Fruit fly (Drosophila melanogaster) whole organism, embryonic: Measurements from ENCODE around the gene Obp99d.

Source experiments
- B-H2 ChIP-seq: fragments of 200-800 bp; sonication (Bioruptor generic); optimal IDR thresholded peaks from 2 replicates; lab custom pipeline; 2018; ENCODE audit warnings: missing biosample characterization, mild to moderate bottlenecking, missing genetic modification characterization
- CG10654 ChIP-seq: fragments of 200-800 bp; sonication (Bioruptor generic); optimal IDR thresholded peaks from 2 replicates; lab custom pipeline; 2016; ENCODE audit warnings: missing biosample characterization, missing genetic modification characterization
- CG11696 ChIP-seq: fragments of 200-800 bp; sonication (Bioruptor generic); IDR thresholded peaks from 2 replicates; pipeline ENCODE4 v1.3.6; 2022; ENCODE audit warnings: missing biosample characterization, missing genetic modification characterization
- CG12071 ChIP-seq: fragments of 200-800 bp; sonication (Bioruptor generic); optimal IDR thresholded peaks from 3 replicates; lab custom pipeline; 2018; ENCODE audit warnings: missing biosample characterization, mild to moderate bottlenecking, missing genetic modification characterization
- CG12236 ChIP-seq: fragments of 200-800 bp; sonication (Bioruptor generic); optimal IDR thresholded peaks from 2 replicates; lab custom pipeline; 2016; ENCODE audit warnings: missing biosample characterization, missing genetic modification characterization
- CG1233 ChIP-seq: fragments of 200-800 bp; sonication (Bioruptor generic); optimal IDR thresholded peaks from 4 replicates; lab custom pipeline; 2018; ENCODE audit warnings: missing biosample characterization, mild to moderate bottlenecking, missing genetic modification characterization
- CG12659 ChIP-seq: fragments of 200-800 bp; sonication (Bioruptor generic); optimal IDR thresholded peaks from 3 replicates; lab custom pipeline; 2017; ENCODE audit warnings: mild to moderate bottlenecking, missing biosample characterization, missing genetic modification reagents, missing genetic modification characterization
- CG12744 ChIP-seq: fragments of 200-800 bp; sonication (Bioruptor generic); optimal IDR thresholded peaks from 2 replicates; lab custom pipeline; 2016; ENCODE audit warnings: missing biosample characterization, missing genetic modification characterization
- CG14710 ChIP-seq: fragments of 200-800 bp; sonication (Bioruptor generic); optimal IDR thresholded peaks from 3 replicates; lab custom pipeline; 2019; ENCODE audit warnings: missing biosample characterization, mild to moderate bottlenecking, missing genetic modification characterization, moderate library complexity
- CG16779 ChIP-seq: fragments of 200-800 bp; sonication (Bioruptor generic); IDR thresholded peaks from 2 replicates; pipeline ENCODE4 v1.3.6; 2022; ENCODE audit warnings: missing biosample characterization, missing genetic modification characterization
- CG17802 ChIP-seq: fragments of 200-800 bp; sonication (Bioruptor generic); optimal IDR thresholded peaks from 2 replicates; lab custom pipeline; 2018; ENCODE audit warnings: missing biosample characterization, mild to moderate bottlenecking, missing genetic modification characterization, moderate library complexity
- CG1832 ChIP-seq: fragments of 200-800 bp; sonication (Bioruptor generic); optimal IDR thresholded peaks from 2 replicates; lab custom pipeline; 2017; ENCODE audit warnings: missing biosample characterization, mild to moderate bottlenecking, missing genetic modification characterization, inconsistent platforms
- CG2678 ChIP-seq: fragments of 200-800 bp; sonication (Bioruptor generic); optimal IDR thresholded peaks from 3 replicates; lab custom pipeline; 2019; ENCODE audit warnings: missing biosample characterization, mild to moderate bottlenecking, missing genetic modification characterization, moderate library complexity
- CG2875 ChIP-seq: fragments of 200-800 bp; sonication (Bioruptor generic); optimal IDR thresholded peaks from 2 replicates; lab custom pipeline; 2017; ENCODE audit warnings: missing biosample characterization, mild to moderate bottlenecking, missing genetic modification characterization, missing genetic modification reagents
- CG31441 ChIP-seq: fragments of 200-800 bp; sonication (Bioruptor generic); IDR thresholded peaks from 2 replicates; pipeline ENCODE4 v1.3.6; 2022; ENCODE audit warnings: missing biosample characterization, missing genetic modification characterization
- CG4282 ChIP-seq: fragments of 200-800 bp; sonication (Bioruptor generic); optimal IDR thresholded peaks from 2 replicates; lab custom pipeline; 2016; ENCODE audit warnings: missing biosample characterization, missing genetic modification characterization
- CG4820 ChIP-seq: fragments of 200-800 bp; sonication (Bioruptor generic); optimal IDR thresholded peaks from 3 replicates; lab custom pipeline; 2016; ENCODE audit warnings: missing biosample characterization, missing genetic modification characterization
- CG5245 ChIP-seq: fragments of 200-800 bp; sonication (Bioruptor generic); optimal IDR thresholded peaks from 3 replicates; lab custom pipeline; 2016; ENCODE audit warnings: missing biosample characterization, missing genetic modification characterization
- CG6654 ChIP-seq: fragments of 200-800 bp; sonication (Bioruptor generic); optimal IDR thresholded peaks from 2 replicates; lab custom pipeline; 2017; ENCODE audit warnings: missing biosample characterization, mild to moderate bottlenecking, missing genetic modification characterization
- CG8089 ChIP-seq: fragments of 200-800 bp; sonication (Bioruptor generic); optimal IDR thresholded peaks from 3 replicates; lab custom pipeline; 2016; ENCODE audit warnings: missing biosample characterization, missing genetic modification characterization
- CG8765 ChIP-seq: fragments of 200-800 bp; sonication (Bioruptor generic); IDR thresholded peaks from 2 replicates; pipeline ENCODE4 v1.3.6; 2022; ENCODE audit warnings: missing biosample characterization, missing genetic modification characterization
- CG9215 ChIP-seq: fragments of 200-800 bp; sonication (Bioruptor generic); IDR thresholded peaks from 2 replicates; pipeline ENCODE4 v1.3.6; 2022; ENCODE audit warnings: missing biosample characterization, missing genetic modification characterization
- D ChIP-seq, 2 experiments: fragments of 200-800 bp in 1 of 2; fragments of >200 bp in 1 of 2; sonication (Bioruptor generic) in 1 of 2; optimal IDR thresholded peaks; 2 replicates in 1 of 2; 3 replicates in 1 of 2; lab custom pipeline; 2017; ENCODE audit warnings: mild to moderate bottlenecking in 1 of 2, missing biosample characterization in 1 of 2, missing genetic modification characterization in 1 of 2, missing genetic modification reagents in 1 of 2
- D19A ChIP-seq: fragments of 200-800 bp; optimal IDR thresholded peaks from 3 replicates; lab custom pipeline; 2019; ENCODE audit warnings: missing biosample characterization, mild to moderate bottlenecking, missing genetic modification characterization, moderate library complexity
- Dip2 ChIP-seq: fragments of 200-800 bp; sonication (Bioruptor generic); IDR thresholded peaks from 2 replicates; pipeline ENCODE4 v1.3.6; 2022; ENCODE audit warnings: missing biosample characterization, missing genetic modification characterization
- Doc2 ChIP-seq: fragments of 200-800 bp; sonication (Bioruptor generic); IDR thresholded peaks from 2 replicates; pipeline ENCODE4 v1.3.6; 2022; ENCODE audit warnings: missing biosample characterization, missing genetic modification characterization
- GATAe ChIP-seq: fragments of 200-800 bp; sonication (Bioruptor generic); conservative IDR thresholded peaks from 2 replicates; pipeline ENCODE4 v1.3.6; 2022; ENCODE audit warnings: missing biosample characterization, missing genetic modification characterization
- H2.0 ChIP-seq: fragments of 200-800 bp; sonication (Bioruptor generic); IDR thresholded peaks from 2 replicates; pipeline ENCODE4 v1.3.6; 2022; ENCODE audit warnings: missing biosample characterization, missing genetic modification characterization
- Hr78 ChIP-seq, 2 experiments: fragments of 200-800 bp in 1 of 2; fragments of >200 bp in 1 of 2; sonication (Bioruptor generic) in 1 of 2; optimal IDR thresholded peaks; 2 replicates each; lab custom pipeline; 2017 to 2019; ENCODE audit warnings: missing biosample characterization in 2 of 2, missing genetic modification characterization in 2 of 2, mild to moderate bottlenecking in 1 of 2, moderate library complexity in 1 of 2
- Max ChIP-seq: fragments of 200-800 bp; sonication (Bioruptor generic); optimal IDR thresholded peaks from 2 replicates; lab custom pipeline; 2016; ENCODE audit warnings: missing biosample characterization, mild to moderate bottlenecking, missing genetic modification characterization
- Pdp1 ChIP-seq, 2 experiments: fragments of 200-800 bp; sonication (Bioruptor generic); optimal IDR thresholded peaks; 3 replicates each; lab custom pipeline; 2016; ENCODE audit warnings: missing biosample characterization in 2 of 2, missing genetic modification characterization in 2 of 2, mild to moderate bottlenecking in 1 of 2, moderate library complexity in 1 of 2
- Sox100B ChIP-seq: fragments of 200-800 bp; sonication (Bioruptor generic); optimal IDR thresholded peaks from 3 replicates; lab custom pipeline; 2018; ENCODE audit warnings: missing biosample characterization, mild to moderate bottlenecking, missing genetic modification characterization
- dan ChIP-seq: fragments of 200-800 bp; sonication (Bioruptor generic); IDR thresholded peaks from 2 replicates; pipeline ENCODE4 v1.3.6; 2022; ENCODE audit warnings: missing biosample characterization, missing genetic modification characterization
- eve ChIP-seq, 2 experiments: fragments of >200 bp; optimal IDR thresholded peaks; 2 replicates each; lab custom pipeline; 2017; ENCODE audit warnings: missing biosample characterization in 2 of 2, missing genetic modification characterization in 2 of 2
- gsb-n ChIP-seq: fragments of 200-800 bp; sonication (Bioruptor generic); optimal IDR thresholded peaks from 3 replicates; lab custom pipeline; 2018; ENCODE audit warnings: missing biosample characterization, mild to moderate bottlenecking, missing genetic modification characterization
- h ChIP-seq: fragments of >200 bp; optimal IDR thresholded peaks from 2 replicates; lab custom pipeline; 2017
- hb ChIP-seq: fragments of 200-800 bp; sonication (Bioruptor generic); IDR thresholded peaks from 3 replicates; pipeline ENCODE4 v1.3.6; 2022; ENCODE audit warnings: missing biosample characterization, missing genetic modification characterization; ENCODE audit not compliant: partially characterized antibody
- jing ChIP-seq: fragments of 200-800 bp; sonication (Bioruptor generic); optimal IDR thresholded peaks from 2 replicates; lab custom pipeline; 2018; ENCODE audit warnings: missing biosample characterization, mild to moderate bottlenecking, missing genetic modification characterization
- nmo ChIP-seq: fragments of 200-800 bp; sonication (Bioruptor generic); optimal IDR thresholded peaks from 2 replicates; lab custom pipeline; 2018; ENCODE audit warnings: missing biosample characterization, mild to moderate bottlenecking, missing genetic modification characterization, moderate library complexity
- phol ChIP-seq: fragments of 200-800 bp; sonication (Bioruptor generic); optimal IDR thresholded peaks from 3 replicates; lab custom pipeline; 2018; ENCODE audit warnings: missing biosample characterization, mild to moderate bottlenecking, missing genetic modification characterization, moderate library complexity
- ranshi ChIP-seq: fragments of 200-800 bp; sonication (Bioruptor generic); IDR thresholded peaks from 2 replicates; pipeline ENCODE4 v1.3.6; 2022; ENCODE audit warnings: missing biosample characterization, missing genetic modification characterization
- scrt ChIP-seq: fragments of 200-800 bp; sonication (Bioruptor generic); optimal IDR thresholded peaks from 2 replicates; lab custom pipeline; 2018; ENCODE audit warnings: missing biosample characterization, mild to moderate bottlenecking, missing genetic modification characterization, moderate library complexity
- tap ChIP-seq: fragments of 200-800 bp; optimal IDR thresholded peaks from 3 replicates; lab custom pipeline; 2019; ENCODE audit warnings: missing biosample characterization, mild to moderate bottlenecking, missing genetic modification characterization, moderate library complexity
- tgo ChIP-seq: fragments of 200-800 bp; sonication (Bioruptor generic); IDR thresholded peaks from 3 replicates; pipeline ENCODE4 v1.3.6; 2022; ENCODE audit warnings: missing biosample characterization, missing genetic modification characterization
- tin ChIP-seq: fragments of 200-800 bp; sonication (Bioruptor generic); optimal IDR thresholded peaks from 3 replicates; lab custom pipeline; 2016; ENCODE audit warnings: missing biosample characterization, missing genetic modification characterization
- ttk ChIP-seq: fragments of 200-800 bp; sonication (Bioruptor generic); IDR thresholded peaks from 2 replicates; pipeline ENCODE4 v2.1.2; 2022; ENCODE audit warnings: missing biosample characterization, missing genetic modification characterization
- tup ChIP-seq: fragments of 200-800 bp; sonication (Bioruptor generic); optimal IDR thresholded peaks from 2 replicates; lab custom pipeline; 2016; ENCODE audit warnings: missing biosample characterization, mild to moderate bottlenecking, missing genetic modification characterization, moderate library complexity
- vfl ChIP-seq: fragments of 200-800 bp; sonication (Bioruptor generic); optimal IDR thresholded peaks from 2 replicates; lab custom pipeline; 2016; ENCODE audit warnings: missing biosample characterization, missing genetic modification characterization
- vvl ChIP-seq: fragments of 200-800 bp; sonication (Bioruptor generic); IDR thresholded peaks from 2 replicates; pipeline ENCODE4 v1.3.6; 2022; ENCODE audit warnings: missing biosample characterization, missing genetic modification characterization
- wdn ChIP-seq: fragments of 200-800 bp; sonication (Bioruptor generic); IDR thresholded peaks from 2 replicates; pipeline ENCODE4 v1.3.6; 2022; ENCODE audit warnings: missing biosample characterization, missing genetic modification characterization

Gene Obp99d

dm6 chr3R:29736678-29737093 is 22.4 kb downstream of the Obp99d start, which contains the start of the genes CG7601 and CIA30 (continued):
- peak; percentile 99 for TF ChIP-seq CG2678
- TF ChIP-seq CG1233, result peak; percentile 99
- peak; percentile 96 for TF ChIP-seq CG14710 (tag; lab: Kevin White, UChicago)
- TF ChIP-seq CG12071 (GFP tag; lab: Kevin White, UChicago), result peak; percentile 98
- peak; percentile 99 for TF ChIP-seq CG5245 (GFP tag; lab: Kevin White, UChicago)
- TF ChIP-seq D19A (tag; lab: Kevin White, UChicago), result peak; percentile 94
- peak; percentile 100 for TF ChIP-seq Doc2 (GFP tag; lab: Robert Waterston, UW)
- TF ChIP-seq Hr78 (GFP tag; optimal IDR thresholded peaks at IDR 0.05; lab: Kevin White, UChicago), result peak in 1 of 2 experiments; percentile 94
- peak; percentile 99 for TF ChIP-seq Max (GFP tag; lab: Kevin White, UChicago)
- TF ChIP-seq CG11696 (GFP tag; lab: Robert Waterston, UW), result peak; percentile 99
- TF ChIP-seq CG4282, result peak; percentile 95
- TF ChIP-seq GATAe (GFP tag; lab: Robert Waterston, UW), result peak; percentile 100
- TF ChIP-seq hb (GFP tag; lab: Robert Waterston, UW), result no peak
- TF ChIP-seq CG31441 (GFP tag; lab: Robert Waterston, UW), result no peak
- TF ChIP-seq ttk (GFP tag; lab: Robert Waterston, UW), result peak; percentile 100
- peak; percentile 92 for TF ChIP-seq CG2875
- peak; percentile 100 for TF ChIP-seq CG8765 (GFP tag; lab: Robert Waterston, UW)
- peak; percentile 85 for TF ChIP-seq Dip2 (GFP tag; lab: Robert Waterston, UW)
- TF ChIP-seq eve (GFP tag; optimal IDR thresholded peaks at IDR 0.05; lab: Kevin White, UChicago), result peak in 1 of 2 experiments; percentile 91
- TF ChIP-seq CG4820 (GFP tag; lab: Kevin White, UChicago), result peak; percentile 98
- peak; percentile 91 for TF ChIP-seq jing (GFP tag; lab: Kevin White, UChicago)
- TF ChIP-seq H2.0 (GFP tag; lab: Robert Waterston, UW), result peak; percentile 100
- TF ChIP-seq CG10654 (GFP tag; lab: Kevin White, UChicago), result peak; percentile 99
- TF ChIP-seq Pdp1 (GFP tag; optimal IDR thresholded peaks at IDR 0.05; lab: Kevin White, UChicago), result peak; percentile 99
- peak; percentile 95 for TF ChIP-seq CG8089
- TF ChIP-seq CG12236 (GFP tag; lab: Kevin White, UChicago), result peak; percentile 96
- TF ChIP-seq Sox100B, result peak; percentile 97
- TF ChIP-seq wdn (GFP tag; lab: Robert Waterston, UW), result peak; percentile 100
- no peak for TF ChIP-seq h (lab: Kevin White, UChicago)
- TF ChIP-seq, all 482 proteins: peak for 435

dm6 chr3R:29737891-29738290 is 23.6 kb downstream of the Obp99d start, which contains the start of gene Gnpnat:
Gene Gnpnat, plus strand, starts transcription at chr3R:29738275.
- TF ChIP-seq tin (GFP tag; lab: Kevin White, UChicago) (peak; percentile 19), gsb-n (peak; percentile 60), wdn (GFP tag; lab: Robert Waterston, UW) (no peak), CG1832 (GFP tag; lab: Kevin White, UChicago) (no peak), D (optimal IDR thresholded peaks at IDR 0.05; lab: Kevin White, UChicago) (no peak), D (GFP tag; optimal IDR thresholded peaks at IDR 0.05; lab: Kevin White, UChicago) (no peak), Sox100B (no peak), CG16779 (no peak), tap (no peak), CG12659 (GFP tag; lab: Kevin White, UChicago) (peak; percentile 55), CG12236 (GFP tag; lab: Kevin White, UChicago) (no peak), CG12744 (GFP tag; lab: Kevin White, UChicago) (no peak), CG9215 (GFP tag; lab: Robert Waterston, UW) (no peak), CG6654 (GFP tag; lab: Kevin White, UChicago) (no peak), CG17802 (no peak), phol (tag; lab: Kevin White, UChicago) (peak; percentile 63), h (lab: Kevin White, UChicago) (no peak), vvl (GFP tag; lab: Robert Waterston, UW) (no peak), tgo (no peak), nmo (GFP tag; lab: Kevin White, UChicago) (peak; percentile 54), ttk (GFP tag; lab: Robert Waterston, UW) (no peak), dan (no peak), ranshi (GFP tag; lab: Robert Waterston, UW) (no peak), B-H2 (GFP tag; lab: Kevin White, UChicago) (peak; percentile 11), scrt (GFP tag; lab: Kevin White, UChicago) (peak; percentile 26), tup (no peak), vfl (GFP tag; lab: Kevin White, UChicago) (no peak)
